Worm (Caenorhabditis elegans) whole organism, L4 larva: ENCODE measurements around the gene str-52.

ENCODE experiments used
- F26F4.8 ChIP-seq: fragments of 200-800 bp; sonication (Bioruptor generic); conservative IDR thresholded peaks from 2 replicates; pipeline ENCODE4 v1.3.6; 2022; ENCODE audit warnings: missing genetic modification characterization, missing compliant biosample characterization
- T20F7.1 ChIP-seq: fragments of 200-800 bp; sonication (Bioruptor generic); optimal IDR thresholded peaks from 2 replicates; lab custom pipeline; 2018; ENCODE audit warnings: mild to moderate bottlenecking, missing genetic modification characterization, missing compliant biosample characterization
- Y105C5A.15 ChIP-seq: fragments of 200-800 bp; sonication (Bioruptor generic); IDR thresholded peaks from 2 replicates; pipeline ENCODE4 v1.3.6; 2022; ENCODE audit warnings: missing genetic modification characterization, missing compliant biosample characterization
- Y48G9A.11 ChIP-seq: fragments of 200-800 bp; sonication (Bioruptor generic); IDR thresholded peaks from 2 replicates; pipeline ENCODE4 v1.3.6; 2022; ENCODE audit warnings: missing genetic modification reagents, missing genetic modification characterization, missing compliant biosample characterization
- Y5F2A.4 ChIP-seq: fragments of 200-800 bp; sonication (Bioruptor generic); optimal IDR thresholded peaks from 2 replicates; lab custom pipeline; 2018; ENCODE audit warnings: mild to moderate bottlenecking, missing genetic modification characterization, missing compliant biosample characterization
- ZK546.5 ChIP-seq, 2 experiments: sonication (generic microtip); optimal IDR thresholded peaks; 2 replicates each; lab custom pipeline; 2017; ENCODE audit warnings: missing biosample characterization in 2 of 2, missing genetic modification characterization in 2 of 2
- arid-1 ChIP-seq: fragments of 200-800 bp; sonication (Bioruptor generic); conservative IDR thresholded peaks from 2 replicates; pipeline ENCODE4 v1.3.6; 2022; ENCODE audit warnings: missing genetic modification reagents, missing genetic modification characterization, missing compliant biosample characterization
- attf-4 ChIP-seq: sonication (generic microtip); optimal IDR thresholded peaks from 3 replicates; lab custom pipeline; 2017; ENCODE audit warnings: missing biosample characterization, missing genetic modification characterization
- ceh-62 ChIP-seq: sonication (generic microtip); optimal IDR thresholded peaks from 2 replicates; lab custom pipeline; 2017; ENCODE audit warnings: missing biosample characterization, missing genetic modification characterization
- ceh-82 ChIP-seq: sonication (generic microtip); optimal IDR thresholded peaks from 2 replicates; lab custom pipeline; 2017; ENCODE audit warnings: missing biosample characterization, missing genetic modification characterization
- ctbp-1 ChIP-seq: fragments of 200-800 bp; sonication (Bioruptor generic); IDR thresholded peaks from 2 replicates; pipeline ENCODE4 v1.3.6; 2022; ENCODE audit warnings: missing genetic modification reagents, missing genetic modification characterization, missing compliant biosample characterization
- daf-16 ChIP-seq, 3 experiments: sonication (generic microtip); optimal IDR thresholded peaks; 2 replicates each; lab custom pipeline; 2016 to 2017; ENCODE audit warnings: missing genetic modification characterization in 3 of 3, missing genetic modification reagents in 3 of 3, mild to moderate bottlenecking in 2 of 3, missing compliant biosample characterization in 2 of 3, missing biosample characterization in 1 of 3, moderate library complexity in 1 of 3
- daf-8 ChIP-seq: fragments of 200-800 bp; sonication (Bioruptor generic); IDR thresholded peaks from 2 replicates; pipeline ENCODE4 v1.3.6; 2022; ENCODE audit warnings: missing genetic modification characterization, missing compliant biosample characterization
- dmd-6 ChIP-seq: fragments of 200-800 bp; sonication (Bioruptor generic); IDR thresholded peaks from 2 replicates; pipeline ENCODE4 v1.3.6; 2022; ENCODE audit warnings: missing genetic modification reagents, missing genetic modification characterization, missing compliant biosample characterization
- dmd-9 ChIP-seq: fragments of 200-800 bp; sonication (Bioruptor generic); IDR thresholded peaks from 2 replicates; pipeline ENCODE4 v1.3.6; 2022; ENCODE audit warnings: missing genetic modification reagents, missing genetic modification characterization, missing compliant biosample characterization
- duxl-1 ChIP-seq: sonication (generic microtip); optimal IDR thresholded peaks from 2 replicates; lab custom pipeline; 2016; ENCODE audit warnings: mild to moderate bottlenecking, missing genetic modification characterization, moderate library complexity, missing compliant biosample characterization; ENCODE audit not compliant: poor library complexity
- egl-27 ChIP-seq: sonication (generic microtip); optimal IDR thresholded peaks from 3 replicates; lab custom pipeline; 2017; ENCODE audit warnings: missing biosample characterization, missing genetic modification reagents, missing genetic modification characterization
- egl-43 ChIP-seq: fragments of 200-800 bp; sonication (Bioruptor generic); IDR thresholded peaks from 2 replicates; pipeline ENCODE4 v1.3.6; 2022; ENCODE audit warnings: missing genetic modification reagents, missing genetic modification characterization, missing compliant biosample characterization
- fkh-10 ChIP-seq: fragments of 150-350 bp; optimal IDR thresholded peaks from 2 replicates; lab custom pipeline; 2014; ENCODE audit warnings: missing biosample characterization, missing genetic modification reagents, missing genetic modification characterization
- hif-1 ChIP-seq, 2 experiments: sonication (generic microtip); optimal IDR thresholded peaks; 2 replicates each; lab custom pipeline; 2016 to 2017; ENCODE audit warnings: missing compliant biosample characterization in 2 of 2, missing genetic modification characterization in 2 of 2, missing genetic modification reagents in 2 of 2, missing genotype in 2 of 2, mild to moderate bottlenecking in 1 of 2
- jun-1 ChIP-seq: fragments of 150-350 bp; optimal IDR thresholded peaks from 2 replicates; lab custom pipeline; 2014; ENCODE audit warnings: missing biosample characterization, missing genetic modification reagents, missing genetic modification characterization
- lin-15B ChIP-seq: fragments of 150-350 bp; sonication (generic microtip); optimal IDR thresholded peaks from 3 replicates; lab custom pipeline; 2014; ENCODE audit warnings: missing biosample characterization, missing genetic modification characterization
- lin-38 ChIP-seq: fragments of 200-800 bp; sonication (Bioruptor generic); IDR thresholded peaks from 2 replicates; pipeline ENCODE4 v1.3.6; 2022; ENCODE audit warnings: missing genetic modification reagents, missing genetic modification characterization, missing compliant biosample characterization
- lin-39 ChIP-seq: fragments of 150-350 bp; optimal IDR thresholded peaks from 2 replicates; lab custom pipeline; 2014; ENCODE audit warnings: missing biosample characterization, missing genetic modification reagents, missing genetic modification characterization
- lir-3 ChIP-seq: sonication (generic microtip); optimal IDR thresholded peaks from 2 replicates; lab custom pipeline; 2016; ENCODE audit warnings: mild to moderate bottlenecking, missing genetic modification characterization, missing compliant biosample characterization
- lsy-2 ChIP-seq, 2 experiments: fragments of 150-350 bp in 1 of 2; sonication (generic microtip) in 1 of 2; optimal IDR thresholded peaks; 2 replicates each; lab custom pipeline; 2014 to 2017; ENCODE audit warnings: missing biosample characterization in 2 of 2, missing genetic modification characterization in 2 of 2
- madf-5 ChIP-seq, 2 experiments: fragments of 200-800 bp; sonication (Bioruptor generic); IDR thresholded peaks; 2 replicates each; pipeline ENCODE4 v1.3.6; 2022; ENCODE audit warnings: missing compliant biosample characterization in 2 of 2, missing genetic modification characterization in 2 of 2
- mep-1 ChIP-seq: fragments of 150-350 bp; sonication (generic microtip); optimal IDR thresholded peaks from 3 replicates; lab custom pipeline; 2014; ENCODE audit warnings: missing biosample characterization, missing genetic modification characterization
- mxl-2 ChIP-seq: fragments of 200-800 bp; sonication (Bioruptor generic); conservative IDR thresholded peaks from 2 replicates; pipeline ENCODE4 v1.3.6; 2022; ENCODE audit warnings: missing genetic modification reagents, missing genetic modification characterization, missing compliant biosample characterization
- nhr-10 ChIP-seq: fragments of 150-350 bp; optimal IDR thresholded peaks from 2 replicates; lab custom pipeline; 2014; ENCODE audit warnings: missing biosample characterization, missing genetic modification characterization
- nhr-237 ChIP-seq: sonication (generic microtip); optimal IDR thresholded peaks from 2 replicates; lab custom pipeline; 2017; ENCODE audit warnings: missing biosample characterization, missing genetic modification characterization
- nhr-6 ChIP-seq: fragments of 150-350 bp; optimal IDR thresholded peaks from 2 replicates; lab custom pipeline; 2014; ENCODE audit warnings: missing biosample characterization, missing genetic modification characterization
- pha-4 ChIP-seq, 2 experiments: fragments of 150-350 bp in 1 of 2; fragments of 200-800 bp in 1 of 2; sonication (Bioruptor generic) in 1 of 2; IDR thresholded peaks in 1 of 2; optimal IDR thresholded peaks in 1 of 2; 2 replicates each; pipeline versions ENCODE4 v1.3.6 to Lab custom; 2014 to 2022; ENCODE audit warnings: missing genetic modification characterization in 2 of 2, missing genetic modification reagents in 2 of 2, missing biosample characterization in 1 of 2, missing compliant biosample characterization in 1 of 2
- php-3 ChIP-seq: fragments of 200-800 bp; sonication (Bioruptor generic); IDR thresholded peaks from 2 replicates; pipeline ENCODE4 v1.3.6; 2022; ENCODE audit warnings: missing genetic modification reagents, missing genetic modification characterization, missing compliant biosample characterization
- rbr-2 ChIP-seq: sonication (generic microtip); optimal IDR thresholded peaks from 2 replicates; lab custom pipeline; 2016; ENCODE audit warnings: missing genotype, missing genetic modification characterization, missing compliant biosample characterization
- set-16 ChIP-seq: fragments of 200-800 bp; sonication (Bioruptor generic); IDR thresholded peaks from 2 replicates; pipeline ENCODE4 v1.3.6; 2022; ENCODE audit warnings: missing genetic modification reagents, missing genetic modification characterization, missing compliant biosample characterization
- snpc-4 ChIP-seq: fragments of 150-350 bp; optimal IDR thresholded peaks from 2 replicates; lab custom pipeline; 2014; ENCODE audit warnings: missing biosample characterization, missing genetic modification characterization
- spr-1 ChIP-seq: sonication (generic microtip); optimal IDR thresholded peaks from 2 replicates; lab custom pipeline; 2016; ENCODE audit warnings: mild to moderate bottlenecking, missing genetic modification characterization, missing compliant biosample characterization
- spr-3 ChIP-seq: fragments of 200-800 bp; sonication (Bioruptor generic); optimal IDR thresholded peaks from 2 replicates; lab custom pipeline; 2018; ENCODE audit warnings: mild to moderate bottlenecking, missing genetic modification characterization, missing compliant biosample characterization
- unc-62 ChIP-seq, 3 experiments: fragments of 150-350 bp in 1 of 3; sonication (generic microtip); optimal IDR thresholded peaks in 2 of 3; peaks in 1 of 3; 1 replicate in 1 of 3; 2 replicates in 2 of 3; lab custom pipeline; 2014 to 2017; ENCODE audit warnings: missing biosample characterization in 3 of 3, missing genetic modification characterization in 3 of 3, missing genetic modification reagents in 3 of 3, missing genotype in 1 of 3
- zfp-3 ChIP-seq: fragments of 200-800 bp; sonication (Bioruptor generic); conservative IDR thresholded peaks from 2 replicates; pipeline ENCODE4 v1.3.6; 2022; ENCODE audit warnings: missing genetic modification reagents, missing genetic modification characterization, missing compliant biosample characterization
- ztf-7 ChIP-seq: fragments of 150-350 bp; optimal IDR thresholded peaks from 2 replicates; lab custom pipeline; 2014; ENCODE audit warnings: missing biosample characterization, missing genetic modification characterization

str-52 gene

DNA sequence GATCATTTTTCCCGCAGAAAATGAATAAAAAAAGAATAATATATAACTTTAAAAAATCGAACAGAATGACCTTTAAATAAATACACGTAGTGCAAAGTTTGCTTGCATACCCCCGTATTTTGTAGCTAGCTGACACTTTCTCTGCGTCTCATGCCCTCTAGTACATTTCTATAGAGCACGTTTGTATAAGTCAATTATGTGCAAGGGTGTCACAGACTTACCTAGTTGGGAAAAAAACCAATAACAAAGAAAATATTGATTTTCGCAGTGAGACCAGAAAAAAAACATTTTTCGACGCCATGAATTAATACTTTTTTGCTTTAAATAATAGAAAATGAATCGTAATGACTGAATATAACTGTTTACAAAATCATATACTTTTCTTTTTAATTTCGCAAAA is 36.6 kb downstream of the str-52 start, which contains the start of gene ckb-4 (continued):
- TF ChIP-seq nhr-10, result no peak
- TF ChIP-seq madf-5 (GFP tag; IDR thresholded peaks at IDR 0.05; lab: Robert Waterston, UW), result no peak
- TF ChIP-seq spr-3, result no peak
- TF ChIP-seq nhr-6, result peak; percentile 39
- TF ChIP-seq ceh-82, result no peak
- TF ChIP-seq jun-1, result no peak
- no peak for TF ChIP-seq unc-62 (GFP tag; optimal IDR thresholded peaks at IDR 0.05 in 1 of 2; lab: Kevin White, UChicago)
- no peak for TF ChIP-seq unc-62 (tag; optimal IDR thresholded peaks at IDR 0.05; lab: Kevin White, UChicago)
- no peak for TF ChIP-seq egl-27 (tag; lab: Kevin White, UChicago)
- no peak for TF ChIP-seq arid-1 (GFP tag; lab: Robert Waterston, UW)
- no peak for TF ChIP-seq pha-4 (GFP tag; IDR thresholded peaks at IDR 0.05; lab: Robert Waterston, UW)
- peak; percentile 44 for TF ChIP-seq pha-4 (tag; optimal IDR thresholded peaks at IDR 0.05; lab: Kevin White, UChicago)
- TF ChIP-seq mep-1 (tag; lab: Kevin White, UChicago), result no peak
- TF ChIP-seq F26F4.8, result no peak
- TF ChIP-seq egl-43 (GFP tag; lab: Robert Waterston, UW), result no peak
- no peak for TF ChIP-seq T20F7.1 (GFP tag; lab: Kevin White, UChicago)
- TF ChIP-seq Y5F2A.4 (GFP tag; lab: Kevin White, UChicago), result no peak
- no peak for TF ChIP-seq set-16
- TF ChIP-seq ZK546.5 (tag; optimal IDR thresholded peaks at IDR 0.05; lab: Kevin White, UChicago), result no peak
- TF ChIP-seq dmd-9, result no peak
- no peak for TF ChIP-seq snpc-4 (tag; lab: Kevin White, UChicago)
- no peak for TF ChIP-seq mxl-2 (GFP tag; lab: Robert Waterston, UW)
- TF ChIP-seq spr-1, result no peak
- no peak for TF ChIP-seq Y48G9A.11 (GFP tag; lab: Robert Waterston, UW)
- no peak for TF ChIP-seq dmd-6 (GFP tag; lab: Robert Waterston, UW)
- no peak for TF ChIP-seq zfp-3 (GFP tag; lab: Robert Waterston, UW)
- TF ChIP-seq hif-1 (tag; optimal IDR thresholded peaks at IDR 0.05; lab: Kevin White, UChicago), result peak in 1 of 2 experiments; percentile 2
- no peak for TF ChIP-seq ceh-62 (tag; lab: Kevin White, UChicago)
- TF ChIP-seq ztf-7, result no peak
- TF ChIP-seq rbr-2 (tag; lab: Kevin White, UChicago), result no peak
- no peak for TF ChIP-seq php-3 (GFP tag; lab: Robert Waterston, UW)
- TF ChIP-seq nhr-237 (tag; lab: Kevin White, UChicago), result no peak
- TF ChIP-seq daf-16 (GFP tag; optimal IDR thresholded peaks at IDR 0.05; lab: Kevin White, UChicago), result no peak
- no peak for TF ChIP-seq daf-16 (tag; optimal IDR thresholded peaks at IDR 0.05; lab: Kevin White, UChicago)
- TF ChIP-seq, all 104 proteins: peak for 10

DNA sequence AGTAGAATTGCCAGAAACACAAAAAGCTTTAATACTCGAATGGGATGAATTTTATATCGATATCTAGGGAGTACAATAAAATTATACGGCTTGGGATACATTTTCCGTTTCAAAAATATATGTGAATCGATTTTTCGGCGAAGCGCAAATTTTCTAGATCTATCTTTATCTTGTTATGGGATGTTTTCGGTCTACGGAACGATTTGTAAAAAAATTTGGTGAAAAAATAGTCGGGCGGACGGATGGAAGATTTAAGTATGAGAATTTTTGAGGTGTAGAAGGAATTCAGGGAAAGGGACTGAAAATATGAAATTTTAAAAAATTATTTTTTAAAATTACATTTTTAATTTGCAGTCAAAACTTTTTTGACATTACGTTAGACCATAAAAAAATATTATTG is 40.0 kb downstream of the str-52 start, which contains the start of gene F22F7.4:
Gene F22F7.4 (minus strand): TSS at position 101 of the 400 bp plus-strand sequence.
- TF ChIP-seq unc-62 (GFP tag; optimal IDR thresholded peaks at IDR 0.05 in 1 of 2; lab: Kevin White, UChicago) (no peak), unc-62 (tag; optimal IDR thresholded peaks at IDR 0.05; lab: Kevin White, UChicago) (no peak), pha-4 (GFP tag; IDR thresholded peaks at IDR 0.05; lab: Robert Waterston, UW) (no peak), pha-4 (tag; optimal IDR thresholded peaks at IDR 0.05; lab: Kevin White, UChicago) (no peak), attf-4 (no peak), lin-38 (GFP tag; lab: Robert Waterston, UW) (no peak), fkh-10 (no peak), lir-3 (no peak), Y105C5A.15 (GFP tag; lab: Robert Waterston, UW) (no peak), daf-8 (no peak), lin-15B (no peak), lin-39 (no peak), ztf-7 (no peak), lsy-2 (tag; optimal IDR thresholded peaks at IDR 0.05; lab: Kevin White, UChicago) (no peak), duxl-1 (no peak), ctbp-1 (GFP tag; lab: Robert Waterston, UW) (no peak)
